Worm (Caenorhabditis elegans) whole organism, early embryonic: ENCODE results near the gene F47F2.1.

Source experiments
- ama-1 ChIP-seq: fragments of 150-350 bp; optimal IDR thresholded peaks from 2 replicates; lab custom pipeline; 2014
- pes-1 ChIP-seq: fragments of 200-800 bp; sonication (Bioruptor generic); IDR thresholded peaks from 2 replicates; pipeline ENCODE4 v1.3.6; 2022; ENCODE audit warnings: missing genetic modification reagents, missing genetic modification characterization, missing compliant biosample characterization

ce11 chrX:3919689-3920088, 41.4 kb downstream of the F47F2.1 start:
- TF ChIP-seq pes-1 (GFP tag; lab: Robert Waterston, UW) (no peak), ama-1 (lab: Kevin White, UChicago) (no peak)
